Worm (Caenorhabditis elegans): ENCODE measurements around the gene C16D9.5.

- TF ChIP-seq him-1 (tag; optimal IDR thresholded peaks at IDR 0.05) (no peak), W03F9.2 (tag; optimal IDR thresholded peaks at IDR 0.05) (peak; percentile 47)
Measured at ce11 chrV:8247311-8248105, 2.2 kb upstream of the C16D9.5 start.

Data from whole organism, L4/young adult.